Worm (Caenorhabditis elegans): ENCODE results near the gene Y67H2A.7.

The Y67H2A.7 gene

DNA sequence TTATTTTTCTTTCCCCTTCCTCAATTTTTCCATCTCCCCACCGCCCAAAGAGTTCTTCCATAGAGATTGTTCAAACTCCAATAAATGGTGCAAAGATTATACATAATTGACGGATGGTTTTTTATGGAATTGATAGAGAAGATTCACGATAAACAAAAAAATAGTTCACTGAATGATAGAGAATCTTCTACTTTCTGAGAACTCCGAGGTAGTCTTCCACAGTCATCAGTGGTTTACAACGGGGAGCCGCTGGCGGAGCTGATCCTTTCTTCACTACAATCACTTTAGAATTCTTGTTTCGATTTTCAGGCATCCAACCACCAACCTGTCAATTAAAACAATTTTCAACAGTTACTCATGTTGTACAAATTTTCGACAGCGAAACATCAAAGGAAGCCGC is 52.5 kb downstream of the Y67H2A.7 start (continued):
- TF ChIP-seq efl-1 (GFP tag; optimal IDR thresholded peaks at IDR 0.05), result no peak
- TF ChIP-seq nhr-120 (GFP tag; IDR thresholded peaks at IDR 0.05), result no peak
- no peak for TF ChIP-seq bed-1 (GFP tag; IDR thresholded peaks at IDR 0.05)
- no peak for TF ChIP-seq nfyb-1 (GFP tag; IDR thresholded peaks at IDR 0.05)
- peak; percentile 58; the same call in 1 of the 2 replicates for TF ChIP-seq cebp-2 (GFP tag; IDR thresholded peaks at IDR 0.05)
- TF ChIP-seq mes-4 (tag; optimal IDR thresholded peaks at IDR 0.05), result no peak
- no peak for TF ChIP-seq tlf-1 (GFP tag; optimal IDR thresholded peaks at IDR 0.05)
- no peak for TF ChIP-seq ztf-6 (GFP tag; IDR thresholded peaks at IDR 0.05)
- no peak for TF ChIP-seq ztf-28 (GFP tag; IDR thresholded peaks at IDR 0.05)
- TF ChIP-seq F10E7.11 (tag; optimal IDR thresholded peaks at IDR 0.05), result no peak
- no peak for TF ChIP-seq nfya-2 (GFP tag; IDR thresholded peaks at IDR 0.05)
- TF ChIP-seq snpc-1.1 (tag; optimal IDR thresholded peaks at IDR 0.05; ENCODE audit: insufficient read depth), result no peak
- no peak for TF ChIP-seq dox-1 (GFP tag; IDR thresholded peaks at IDR 0.05)
- TF ChIP-seq rcor-1 (GFP tag; IDR thresholded peaks at IDR 0.05), result peak; percentile 24; the same call in 1 of the 2 replicates
- TF ChIP-seq F39B2.1 (GFP tag; IDR thresholded peaks at IDR 0.05), result no peak
- peak; percentile 63 for TF ChIP-seq hsf-1 (GFP tag; IDR thresholded peaks at IDR 0.05)
- no peak for TF ChIP-seq lir-1 (GFP tag; conservative IDR thresholded peaks at IDR 0.05)
- TF ChIP-seq ceh-100 (GFP tag; IDR thresholded peaks at IDR 0.05), result no peak
- TF ChIP-seq ekl-4 (GFP tag; IDR thresholded peaks at IDR 0.05), result no peak; the same call in 1 of the 2 replicates
- TF ChIP-seq sea-2 (GFP tag; IDR thresholded peaks at IDR 0.05), result no peak
- TF ChIP-seq mcd-1 (GFP tag; IDR thresholded peaks at IDR 0.05), result no peak
- TF ChIP-seq D2030.7 (GFP tag; IDR thresholded peaks at IDR 0.05), result no peak
- TF ChIP-seq unc-62 (GFP tag; optimal IDR thresholded peaks at IDR 0.05), result no peak
- no peak for TF ChIP-seq ceh-40 (GFP tag; IDR thresholded peaks at IDR 0.05)
- TF ChIP-seq hrde-1 (tag; optimal IDR thresholded peaks at IDR 0.05; ENCODE audit: borderline replicate concordance), result peak; percentile 20
- TF ChIP-seq athp-1 (tag; optimal IDR thresholded peaks at IDR 0.05), result no peak
- no peak for TF ChIP-seq F49E8.2 (tag; optimal IDR thresholded peaks at IDR 0.05; ENCODE audit: insufficient read depth)
- TF ChIP-seq zfh-2 (GFP tag; conservative IDR thresholded peaks at IDR 0.05), result no peak
- TF ChIP-seq C17E4.6 (GFP tag; IDR thresholded peaks at IDR 0.05), result no peak
- no peak; the same call in 1 of the 2 replicates for TF ChIP-seq Y53G8AR.9 (GFP tag; conservative IDR thresholded peaks at IDR 0.05)
- no peak for TF ChIP-seq cebp-1 (GFP tag; IDR thresholded peaks at IDR 0.05)
- no peak for TF ChIP-seq cebp-1 (tag; optimal IDR thresholded peaks at IDR 0.05)
- no peak for TF ChIP-seq ztf-22 (GFP tag; optimal IDR thresholded peaks at IDR 0.05)
- no peak for TF ChIP-seq pha-4 (tag; optimal IDR thresholded peaks at IDR 0.05)
- TF ChIP-seq Y79H2A.3 (GFP tag; conservative IDR thresholded peaks at IDR 0.05), result no peak
- no peak for TF ChIP-seq ama-1 (optimal IDR thresholded peaks at IDR 0.05)
- TF ChIP-seq ama-1 (GFP tag; optimal IDR thresholded peaks at IDR 0.05), result peak in 1 of 2 experiments; percentile 21
- peak; percentile 15 for TF ChIP-seq F52B5.7 (tag; optimal IDR thresholded peaks at IDR 0.05)
- TF ChIP-seq snpc-4 (GFP tag; optimal IDR thresholded peaks at IDR 0.05), result no peak
- peak in 1 of 4 experiments; percentile 44 for TF ChIP-seq snpc-4 (tag; optimal IDR thresholded peaks at IDR 0.05)
- 0 out of 2 replicates have a peak, but pooled peaks have one; percentile 8 for TF ChIP-seq F33H1.4 (GFP tag; IDR thresholded peaks at IDR 0.05)
- TF ChIP-seq nhr-90 (tag; optimal IDR thresholded peaks at IDR 0.05), result no peak
- no peak for TF ChIP-seq let-607 (tag; optimal IDR thresholded peaks at IDR 0.05)
- no peak for TF ChIP-seq bed-2 (GFP tag; IDR thresholded peaks at IDR 0.05)
- no peak for TF ChIP-seq T26A5.8 (tag; optimal IDR thresholded peaks at IDR 0.05)
- no peak for TF ChIP-seq F57A8.1 (GFP tag; optimal IDR thresholded peaks at IDR 0.05)
- TF ChIP-seq him-1 (tag; optimal IDR thresholded peaks at IDR 0.05), result peak; percentile 58
- TF ChIP-seq madf-10 (tag; optimal IDR thresholded peaks at IDR 0.05), result no peak
- no peak for TF ChIP-seq somi-1 (GFP tag; optimal IDR thresholded peaks at IDR 0.05)
- no peak for TF ChIP-seq lin-26 (GFP tag; IDR thresholded peaks at IDR 0.05)
